Fruit fly (Drosophila melanogaster) S2 (cell line): ENCODE results near the gene Sgs1.

ENCODE experiments used
- CG8478 ChIP-seq: fragments of >200 bp; optimal IDR thresholded peaks from 2 replicates; lab custom pipeline; 2018
- CTCF ChIP-seq, 2 experiments: fragments of >200 bp; optimal IDR thresholded peaks; 2 replicates each; lab custom pipeline; 2018

Gene Sgs1

DNA sequence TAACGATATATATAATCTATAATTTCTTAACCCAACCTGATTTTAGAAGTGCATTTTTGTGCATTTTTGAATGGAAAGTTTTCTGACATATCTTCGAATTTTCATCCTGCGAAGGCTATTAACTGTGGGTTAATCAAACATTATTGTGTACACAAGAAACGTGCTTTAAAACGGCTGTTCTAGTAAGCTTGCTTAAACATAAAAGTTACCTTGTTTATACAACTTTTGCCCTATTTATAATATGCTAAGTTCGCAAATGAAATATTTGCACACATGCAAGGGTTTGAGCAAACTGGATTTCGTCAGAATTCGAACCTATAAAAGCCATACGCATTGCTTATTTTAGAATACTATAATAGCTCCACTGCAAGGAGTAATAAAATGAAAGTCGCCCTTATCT lies at the start of gene Sgs1:
Sgs1 (plus strand) TSS at position 350 of the 400 bp plus-strand sequence.
- TF ChIP-seq CG8478 (lab: Kevin White, UChicago), result no peak
- no peak for TF ChIP-seq CTCF (optimal IDR thresholded peaks at IDR 0.05; lab: Kevin White, UChicago)

dm6 chr2L:4888541-4888940 lies 48.7 kb upstream of the Sgs1 start:
- TF ChIP-seq CTCF (optimal IDR thresholded peaks at IDR 0.05; lab: Kevin White, UChicago) (no peak), CG8478 (lab: Kevin White, UChicago) (no peak)

dm6 chr2L:4889451-4890045 lies 47.7 kb upstream of the Sgs1 start, which contains the start of gene CG15625:
CG15625 (plus strand) TSS chr2L:4889995.
- TF ChIP-seq CTCF (optimal IDR thresholded peaks at IDR 0.05; lab: Kevin White, UChicago), result no peak
- TF ChIP-seq CG8478 (lab: Kevin White, UChicago), result no peak

DNA sequence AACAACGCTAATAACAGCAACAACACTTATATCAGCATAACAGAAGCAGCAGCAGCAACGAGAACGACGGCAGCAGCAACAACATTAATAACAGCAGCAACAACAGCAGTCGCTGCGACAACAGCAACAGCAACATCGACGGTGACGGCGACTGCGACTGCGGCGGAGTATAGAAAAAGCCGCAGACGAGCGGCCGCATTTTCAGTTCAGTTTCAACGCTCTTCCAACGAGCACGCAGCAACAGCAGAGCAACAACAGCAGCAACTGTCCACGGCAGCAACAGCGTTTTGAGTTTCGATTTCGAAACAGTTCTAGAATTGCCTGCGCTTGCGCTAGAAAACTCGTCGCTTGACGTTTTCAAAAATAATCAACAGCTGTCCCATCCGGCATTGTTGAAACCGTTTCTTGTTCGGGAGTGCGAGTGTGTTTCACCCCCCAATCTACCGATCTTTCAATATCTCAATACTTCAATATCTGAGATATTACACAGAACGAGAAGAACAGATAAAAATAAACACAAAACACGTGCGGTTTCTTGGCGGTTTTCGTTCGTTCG lies 45.2 kb upstream of the Sgs1 start, which contains the start of gene CG3036:
CG3036 (plus strand) TSS at position 199 of the 556 bp plus-strand sequence.
- TF ChIP-seq CG8478 (lab: Kevin White, UChicago), result no peak
- no peak for TF ChIP-seq CTCF (optimal IDR thresholded peaks at IDR 0.05; lab: Kevin White, UChicago)

DNA sequence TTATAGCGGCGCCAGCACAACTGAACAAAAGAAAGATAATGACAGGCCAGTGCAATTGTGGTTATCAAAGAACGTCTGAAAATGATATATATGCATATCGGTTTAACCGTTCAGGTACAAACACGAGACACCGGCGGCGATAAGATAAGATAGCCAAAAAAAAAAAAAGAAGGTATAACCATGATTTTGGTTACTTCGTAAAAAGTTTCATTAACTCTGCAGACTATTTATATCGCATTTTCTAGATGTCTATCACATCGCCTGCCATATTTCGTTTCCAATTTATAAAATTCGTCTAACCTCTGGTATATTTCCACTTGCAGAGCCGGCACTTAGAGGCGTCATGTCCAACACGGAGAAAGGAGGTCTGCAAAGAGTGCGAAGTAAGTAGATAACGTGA lies 43.6 kb upstream of the Sgs1 start:
- TF ChIP-seq CG8478 (lab: Kevin White, UChicago) (no peak), CTCF (optimal IDR thresholded peaks at IDR 0.05; lab: Kevin White, UChicago) (no peak)

DNA sequence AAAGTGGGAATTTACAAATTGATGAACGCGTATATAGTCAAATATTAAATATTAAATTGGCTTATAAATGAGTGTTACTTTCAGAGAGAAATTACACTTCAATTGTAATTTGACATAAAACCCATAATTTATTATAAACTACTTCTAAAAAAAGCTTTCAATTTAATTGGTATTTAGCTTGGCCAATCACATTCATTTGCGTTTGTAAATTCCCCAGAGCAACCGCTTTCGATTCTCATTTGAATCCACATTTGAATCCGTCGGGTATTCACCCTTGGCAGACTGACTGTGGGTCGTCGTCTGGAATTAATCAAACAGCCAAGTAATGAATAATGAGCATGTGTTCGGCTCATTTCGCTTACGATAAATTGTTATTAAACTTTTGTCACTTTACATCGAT lies 41.3 kb upstream of the Sgs1 start:
- TF ChIP-seq CTCF (optimal IDR thresholded peaks at IDR 0.05; lab: Kevin White, UChicago) (no peak), CG8478 (lab: Kevin White, UChicago) (no peak)

dm6 chr2L:4896484-4897205 lies 40.6 kb upstream of the Sgs1 start:
- no peak for TF ChIP-seq CTCF (optimal IDR thresholded peaks at IDR 0.05; lab: Kevin White, UChicago)
- TF ChIP-seq CG8478 (lab: Kevin White, UChicago), result no peak

- TF ChIP-seq CG8478 (lab: Kevin White, UChicago), result no peak
Observed at dm6 chr2L:4898165-4898564, 39.0 kb upstream of the Sgs1 start.

- TF ChIP-seq CTCF (optimal IDR thresholded peaks at IDR 0.05; lab: Kevin White, UChicago), result no peak
- TF ChIP-seq CG8478 (lab: Kevin White, UChicago), result no peak
Observed at dm6 chr2L:4899599-4900559, 37.3 kb upstream of the Sgs1 start.

DNA sequence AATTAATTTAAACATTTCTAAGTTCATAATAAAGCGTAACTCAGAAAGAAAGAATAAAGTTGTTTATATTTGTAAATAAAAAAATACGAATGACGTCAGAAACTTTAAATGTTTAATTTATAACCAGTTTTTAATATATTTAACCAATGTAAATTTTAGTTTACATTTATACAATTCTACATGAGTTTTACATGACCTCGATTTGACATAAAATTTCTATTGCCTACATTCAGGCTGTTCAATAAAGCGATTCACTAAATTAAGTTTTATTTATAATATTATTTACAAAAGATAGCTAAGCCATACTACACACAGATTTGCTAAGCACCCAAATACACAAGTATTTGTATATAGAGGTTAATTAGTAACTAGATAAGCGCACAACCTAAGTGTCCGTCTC lies 33.4 kb upstream of the Sgs1 start:
- TF ChIP-seq CTCF (optimal IDR thresholded peaks at IDR 0.05; lab: Kevin White, UChicago) (no peak), CG8478 (lab: Kevin White, UChicago) (no peak)

DNA sequence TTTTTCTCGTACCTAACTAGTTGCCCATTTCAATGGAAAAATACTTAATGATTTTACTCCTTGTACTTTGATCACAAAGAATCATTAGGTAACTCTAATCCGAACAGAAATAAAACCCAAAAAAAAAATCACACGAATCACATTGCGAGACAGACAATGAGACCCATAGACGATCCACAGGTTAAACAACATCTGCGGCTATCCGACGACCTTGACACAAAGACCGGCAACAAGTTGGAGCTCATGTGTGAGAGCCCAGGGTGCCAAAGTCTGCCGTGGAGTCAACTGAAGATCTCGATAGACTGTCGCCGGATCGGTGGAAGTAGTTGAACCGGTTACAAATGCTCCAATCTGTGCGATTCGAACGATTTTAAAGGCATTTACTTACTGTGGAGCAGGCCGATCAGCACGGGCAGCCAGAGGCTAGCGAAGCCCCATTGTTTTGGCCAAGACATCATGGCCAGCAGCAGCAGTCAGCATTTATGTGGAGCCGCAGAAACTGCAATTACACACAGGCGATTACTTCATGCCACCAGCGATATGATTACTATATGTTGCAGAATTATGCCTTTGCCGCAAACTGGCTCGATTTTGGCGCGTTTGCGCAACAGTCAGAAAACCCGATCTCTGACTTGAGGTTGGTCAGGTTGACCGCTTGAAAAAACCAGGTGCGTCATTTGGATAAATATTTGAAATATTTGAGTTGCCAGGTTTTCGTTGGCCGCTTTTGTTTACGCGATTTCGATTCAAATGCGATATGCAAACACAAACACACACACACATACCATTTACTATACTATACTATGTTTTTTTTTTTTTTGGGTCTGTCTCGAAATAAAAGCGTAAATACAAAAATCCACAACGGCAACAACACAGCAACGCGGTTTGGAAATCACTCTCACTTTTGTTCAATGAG lies 31.6 kb upstream of the Sgs1 start:
- TF ChIP-seq CG8478 (lab: Kevin White, UChicago), result no peak
- TF ChIP-seq CTCF (optimal IDR thresholded peaks at IDR 0.05; lab: Kevin White, UChicago), result no peak

dm6 chr2L:4906546-4907250 lies 30.5 kb upstream of the Sgs1 start, which contains the start of gene snsl:
snsl (minus strand) TSS chr2L:4906762.
- TF ChIP-seq CTCF (optimal IDR thresholded peaks at IDR 0.05; lab: Kevin White, UChicago) (no peak), CG8478 (lab: Kevin White, UChicago) (no peak)

DNA sequence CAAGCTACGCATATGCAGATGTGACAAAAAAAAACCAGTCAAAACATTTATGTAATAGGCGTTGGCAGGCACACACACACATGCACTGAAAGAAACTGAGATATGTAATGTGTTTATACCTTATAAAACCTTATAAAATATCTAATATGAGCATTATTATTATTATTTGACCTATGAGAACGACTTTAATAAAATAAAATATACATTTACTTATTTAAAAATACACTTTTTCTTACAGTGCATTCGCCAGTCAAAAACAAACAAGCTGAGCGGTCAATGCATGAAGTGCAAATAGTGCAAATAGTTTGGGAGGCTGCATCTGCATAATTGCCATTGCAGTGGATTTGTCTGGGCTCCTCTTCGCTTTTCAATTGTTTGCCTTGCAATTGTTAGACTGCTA lies 29.2 kb upstream of the Sgs1 start:
- no peak for TF ChIP-seq CG8478 (lab: Kevin White, UChicago)
- TF ChIP-seq CTCF (optimal IDR thresholded peaks at IDR 0.05; lab: Kevin White, UChicago), result no peak
